Fruit fly (Drosophila melanogaster) Kc167 (cell line): ENCODE results near the gene tal-1A.

ENCODE experiments used
- Myc ChIP-seq: fragments of >200 bp; optimal IDR thresholded peaks from 2 replicates; lab custom pipeline; 2017; ENCODE audit warnings: missing external identifiers
- Sin3A ChIP-seq: fragments of >200 bp; optimal IDR thresholded peaks from 2 replicates; lab custom pipeline; 2018; ENCODE audit warnings: missing external identifiers
- insv ChIP-seq: fragments of >200 bp; optimal IDR thresholded peaks from 3 replicates; lab custom pipeline; 2018; ENCODE audit warnings: missing external identifiers
- psq ChIP-seq: fragments of >200 bp; optimal IDR thresholded peaks from 2 replicates; lab custom pipeline; 2017; ENCODE audit warnings: missing external identifiers
- ttk ChIP-seq: sonication (Bioruptor generic); optimal IDR thresholded peaks from 2 replicates; lab custom pipeline; 2017; ENCODE audit warnings: missing external identifiers

dm6 chr3R:13800430-13800848 is 12.5 kb upstream of the tal-1A start:
- TF ChIP-seq psq (lab: Kevin White, UChicago) = no peak
- TF ChIP-seq Myc = no peak
- no peak for TF ChIP-seq Sin3A (lab: Kevin White, UChicago)
- no peak for TF ChIP-seq ttk (lab: Kevin White, UChicago)
- TF ChIP-seq insv (lab: Kevin White, UChicago) = no peak
